Fruit fly (Drosophila melanogaster): ENCODE measurements around the gene Arpc3A.

- no peak for TF ChIP-seq CG8478 (optimal IDR thresholded peaks at IDR 0.05)
- TF ChIP-seq CTCF (optimal IDR thresholded peaks at IDR 0.05): no peak
Observed at dm6 chr3R:15814150-15814549, 20.3 kb upstream of the Arpc3A start.
